Worm (Caenorhabditis elegans): ENCODE data around the gene K07H8.8.

ce11 chrIV:8255221-8255620 lies 13.0 kb downstream of the K07H8.8 start:
- TF ChIP-seq med-1 (GFP tag; optimal IDR thresholded peaks at IDR 0.05; ENCODE audit: insufficient read depth) (no peak), T22C8.4 (GFP tag; IDR thresholded peaks at IDR 0.05) (no peak), flt-1 (GFP tag; IDR thresholded peaks at IDR 0.05) (no peak), ztf-23 (GFP tag; IDR thresholded peaks at IDR 0.05) (no peak), tab-1 (GFP tag; IDR thresholded peaks at IDR 0.05) (no peak)
